Fruit fly (Drosophila melanogaster) whole organism, wandering third instar larva: Measurements from ENCODE around the gene CG12398.

Experiments
- Abd-B ChIP-seq: fragments of >200 bp; optimal IDR thresholded peaks from 2 replicates; lab custom pipeline; 2017; ENCODE audit warnings: missing biosample characterization, missing genetic modification characterization
- CG32264 ChIP-seq: fragments of 200-800 bp; sonication (Bioruptor generic); optimal IDR thresholded peaks from 2 replicates; lab custom pipeline; 2016; ENCODE audit warnings: missing biosample characterization, missing genetic modification characterization
- CG9705 ChIP-seq: fragments of 200-800 bp; sonication (Bioruptor generic); optimal IDR thresholded peaks from 2 replicates; lab custom pipeline; 2018; ENCODE audit warnings: missing biosample characterization, mild to moderate bottlenecking, missing genetic modification characterization
- CrebA ChIP-seq: fragments of 200-800 bp; sonication (Bioruptor generic); optimal IDR thresholded peaks from 2 replicates; lab custom pipeline; 2016; ENCODE audit warnings: missing biosample characterization, mild to moderate bottlenecking, missing genetic modification characterization, borderline replicate concordance
- Dfd ChIP-seq: fragments of >200 bp; optimal IDR thresholded peaks from 2 replicates; lab custom pipeline; 2017; ENCODE audit warnings: missing biosample characterization, missing genetic modification characterization
- Dif ChIP-seq: fragments of 200-275, 200-300 bp; sonication (Bioruptor generic); optimal IDR thresholded peaks from 2 replicates; lab custom pipeline; 2018; ENCODE audit warnings: missing biosample characterization, missing genetic modification characterization; ENCODE audit not compliant: partially characterized antibody
- GATAd ChIP-seq: sonication (Bioruptor generic); optimal IDR thresholded peaks from 2 replicates; lab custom pipeline; 2016; ENCODE audit warnings: missing biosample characterization, missing genetic modification characterization
- HLH106 ChIP-seq: fragments of 200-800 bp; optimal IDR thresholded peaks from 3 replicates; lab custom pipeline; 2019; ENCODE audit warnings: missing biosample characterization, mild to moderate bottlenecking, missing genetic modification characterization, moderate library complexity
- Hnf4 ChIP-seq: fragments of 200-800 bp; sonication (Bioruptor generic); optimal IDR thresholded peaks from 2 replicates; lab custom pipeline; 2016; ENCODE audit warnings: missing biosample characterization, mild to moderate bottlenecking, missing genetic modification characterization
- Hr78 ChIP-seq: fragments of >200 bp; optimal IDR thresholded peaks from 2 replicates; lab custom pipeline; 2017; ENCODE audit warnings: missing biosample characterization, missing genetic modification characterization
- Hr83 ChIP-seq: fragments of 200-300 bp; sonication (Bioruptor generic); optimal IDR thresholded peaks from 2 replicates; lab custom pipeline; 2016; ENCODE audit warnings: missing biosample characterization, mild to moderate bottlenecking, missing genetic modification characterization, moderate library complexity; ENCODE audit not compliant: poor library complexity, severe bottlenecking
- Jra ChIP-seq: sonication (Bioruptor generic); optimal IDR thresholded peaks from 2 replicates; lab custom pipeline; 2016; ENCODE audit warnings: missing biosample characterization, missing genetic modification characterization
- Mio ChIP-seq: sonication (Bioruptor generic); optimal IDR thresholded peaks from 2 replicates; lab custom pipeline; 2016; ENCODE audit warnings: missing biosample characterization, missing genetic modification characterization
- Myc ChIP-seq: fragments of >200 bp; optimal IDR thresholded peaks from 2 replicates; lab custom pipeline; 2017
- N ChIP-seq: fragments of >200 bp; optimal IDR thresholded peaks from 2 replicates; lab custom pipeline; 2018; ENCODE audit warnings: missing biosample characterization, missing external identifiers, missing genetic modification characterization
- OdsH ChIP-seq: fragments of 200-800 bp; sonication (Bioruptor generic); optimal IDR thresholded peaks from 2 replicates; lab custom pipeline; 2016; ENCODE audit warnings: missing biosample characterization, mild to moderate bottlenecking, missing genetic modification characterization
- Rel ChIP-seq, 2 experiments: fragments of 200-800 bp; sonication (Bioruptor generic) in 1 of 2; optimal IDR thresholded peaks; 2 replicates in 1 of 2; 3 replicates in 1 of 2; lab custom pipeline; 2016 to 2019; ENCODE audit warnings: mild to moderate bottlenecking in 2 of 2, missing biosample characterization in 2 of 2, missing genetic modification characterization in 2 of 2, moderate library complexity in 1 of 2
- Sp1 ChIP-seq: fragments of 200-800 bp; sonication (Bioruptor generic); optimal IDR thresholded peaks from 3 replicates; lab custom pipeline; 2019; ENCODE audit warnings: missing biosample characterization, mild to moderate bottlenecking, missing genetic modification characterization, moderate library complexity
- Vsx2 ChIP-seq: fragments of 200-300, 225-300 bp; sonication (Bioruptor generic); optimal IDR thresholded peaks from 2 replicates; lab custom pipeline; 2018; ENCODE audit warnings: missing biosample characterization, missing genetic modification characterization; ENCODE audit not compliant: partially characterized antibody
- br ChIP-seq: fragments of 200-800 bp; sonication (Bioruptor generic); optimal IDR thresholded peaks from 2 replicates; lab custom pipeline; 2016; ENCODE audit warnings: missing biosample characterization, missing genetic modification characterization
- brk ChIP-seq: fragments of 200-800 bp; sonication (Bioruptor generic); optimal IDR thresholded peaks from 2 replicates; lab custom pipeline; 2016; ENCODE audit warnings: missing biosample characterization, mild to moderate bottlenecking, missing genetic modification characterization
- dl ChIP-seq, 2 experiments: fragments of 175-275, 200-275 bp in 1 of 2; fragments of 200-275 bp in 1 of 2; sonication (Bioruptor generic); optimal IDR thresholded peaks; lab custom pipeline; 2018; ENCODE audit warnings: mild to moderate bottlenecking in 2 of 2, missing biosample characterization in 2 of 2, missing genetic modification characterization in 2 of 2, moderate library complexity in 2 of 2; ENCODE audit not compliant: partially characterized antibody in 2 of 2, insufficient read depth in 1 of 2
- dmrt93B ChIP-seq: fragments of 200-800 bp; sonication (Bioruptor generic); optimal IDR thresholded peaks from 2 replicates; lab custom pipeline; 2018; ENCODE audit warnings: missing biosample characterization, mild to moderate bottlenecking, missing genetic modification characterization
- dsf ChIP-seq: sonication (Bioruptor generic); optimal IDR thresholded peaks from 2 replicates; lab custom pipeline; 2016; ENCODE audit warnings: missing biosample characterization, missing genetic modification characterization, borderline replicate concordance
- ey ChIP-seq: fragments of 200-800 bp; sonication (Bioruptor generic); optimal IDR thresholded peaks from 2 replicates; lab custom pipeline; 2016; ENCODE audit warnings: missing biosample characterization, missing genetic modification characterization
- foxo ChIP-seq, 2 experiments: fragments of 200-800 bp; sonication (Bioruptor generic); optimal IDR thresholded peaks; 2 replicates in 1 of 2; 3 replicates in 1 of 2; lab custom pipeline; 2016 to 2017; ENCODE audit warnings: missing biosample characterization in 2 of 2, missing genetic modification characterization in 2 of 2
- fru ChIP-seq: fragments of 200-800 bp; sonication (Bioruptor generic); optimal IDR thresholded peaks from 3 replicates; lab custom pipeline; 2016; ENCODE audit warnings: missing biosample characterization, mild to moderate bottlenecking, missing genetic modification characterization
- h ChIP-seq: fragments of 200-800 bp; sonication (Bioruptor generic); optimal IDR thresholded peaks from 3 replicates; lab custom pipeline; 2016; ENCODE audit warnings: missing biosample characterization, mild to moderate bottlenecking, missing genetic modification characterization
- jim ChIP-seq: fragments of 175-275, 200-325 bp; sonication (Bioruptor generic); optimal IDR thresholded peaks from 2 replicates; lab custom pipeline; 2016; ENCODE audit warnings: missing biosample characterization, mild to moderate bottlenecking, missing genetic modification characterization
- lola ChIP-seq: fragments of >200 bp; optimal IDR thresholded peaks from 2 replicates; lab custom pipeline; 2017; ENCODE audit warnings: missing biosample characterization, missing genetic modification characterization
- pan ChIP-seq: fragments of >200 bp; optimal IDR thresholded peaks from 2 replicates; lab custom pipeline; 2017
- psq ChIP-seq: fragments of 200-800 bp; sonication (Bioruptor generic); optimal IDR thresholded peaks from 3 replicates; lab custom pipeline; 2017; ENCODE audit warnings: missing biosample characterization, mild to moderate bottlenecking, missing genetic modification characterization, moderate library complexity
- rgr ChIP-seq: fragments of 200-800 bp; sonication (Bioruptor generic); optimal IDR thresholded peaks from 3 replicates; lab custom pipeline; 2016; ENCODE audit warnings: missing biosample characterization, mild to moderate bottlenecking, missing genetic modification characterization
- sage ChIP-seq: fragments of 200-800 bp; sonication (Bioruptor generic); optimal IDR thresholded peaks from 2 replicates; lab custom pipeline; 2016; ENCODE audit warnings: missing biosample characterization, mild to moderate bottlenecking, missing genetic modification characterization
- sv ChIP-seq: fragments of 200-800 bp; sonication (Bioruptor generic); optimal IDR thresholded peaks from 3 replicates; lab custom pipeline; 2016; ENCODE audit warnings: missing biosample characterization, missing genetic modification characterization
- tai ChIP-seq: sonication (Bioruptor generic); optimal IDR thresholded peaks from 2 replicates; lab custom pipeline; 2016; ENCODE audit warnings: missing biosample characterization, missing genetic modification characterization
- usp ChIP-seq: fragments of >200 bp; optimal IDR thresholded peaks from 2 replicates; lab custom pipeline; 2017; ENCODE audit warnings: missing biosample characterization, missing genetic modification characterization
- woc ChIP-seq: sonication (Bioruptor generic); optimal IDR thresholded peaks from 2 replicates; lab custom pipeline; 2016; ENCODE audit warnings: missing biosample characterization, mild to moderate bottlenecking, missing genetic modification characterization

The CG12398 gene

dm6 chrX:14909658-14910378, 3.8 kb downstream of the CG12398 start, which contains the start of gene fiz:
Gene fiz (minus strand): TSS chrX:14909708.
- no peak for TF ChIP-seq sage
- no peak for TF ChIP-seq Hr83
- no peak for TF ChIP-seq Jra (GFP tag; lab: Kevin White, UChicago)
- no peak for TF ChIP-seq Mio (GFP tag; lab: Kevin White, UChicago)
- no peak for TF ChIP-seq OdsH (GFP tag; lab: Kevin White, UChicago)
- no peak for TF ChIP-seq Hr78
- TF ChIP-seq dl (GFP tag; optimal IDR thresholded peaks at IDR 0.05; lab: Kevin White, UChicago; ENCODE audit: insufficient read depth in 1 of 2, partially characterized antibody in 2 of 2) = no peak
- no peak for TF ChIP-seq CrebA (GFP tag; lab: Kevin White, UChicago)
- TF ChIP-seq ey = no peak
- TF ChIP-seq HLH106 (tag; lab: Kevin White, UChicago) = no peak
- no peak for TF ChIP-seq lola
- no peak for TF ChIP-seq sv
- no peak for TF ChIP-seq rgr (GFP tag; lab: Kevin White, UChicago)

- TF ChIP-seq jim (GFP tag; lab: Kevin White, UChicago) (no peak), fru (peak; percentile 10), GATAd (GFP tag; lab: Kevin White, UChicago) (no peak), Hr83 (no peak), foxo (GFP tag; optimal IDR thresholded peaks at IDR 0.05; lab: Kevin White, UChicago) (peak in 1 of 2 experiments; percentile 3), woc (no peak), h (GFP tag; lab: Kevin White, UChicago) (peak; percentile 11), Myc (no peak), rgr (GFP tag; lab: Kevin White, UChicago) (peak; percentile 24), sage (no peak), Hnf4 (peak; percentile 10), HLH106 (tag; lab: Kevin White, UChicago) (peak; percentile 25)
- TF ChIP-seq, all 38 proteins: peak for 6
These were observed 4.6 kb downstream of the CG12398 start for dm6 chrX:14909051-14909450.

- TF ChIP-seq Rel (GFP tag; optimal IDR thresholded peaks at IDR 0.05; lab: Kevin White, UChicago) = no peak
- TF ChIP-seq Rel (tag; optimal IDR thresholded peaks at IDR 0.05; lab: Kevin White, UChicago) = no peak
- peak; percentile 2 for TF ChIP-seq CrebA (GFP tag; lab: Kevin White, UChicago)
- TF ChIP-seq, all 38 proteins: peak for 1
These were observed 8.0 kb downstream of the CG12398 start, which contains the start of gene CG9512 for dm6 chrX:14905499-14906044. Gene CG9512 (minus strand): TSS chrX:14905549.

dm6 chrX:14897592-14897991, 16.0 kb downstream of the CG12398 start:
- TF ChIP-seq Hr83 (no peak), sage (no peak), brk (GFP tag; lab: Kevin White, UChicago) (no peak), psq (GFP tag; lab: Kevin White, UChicago) (peak; percentile 1), OdsH (GFP tag; lab: Kevin White, UChicago) (no peak), CG9705 (GFP tag; lab: Kevin White, UChicago) (no peak), CG32264 (GFP tag; lab: Kevin White, UChicago) (no peak), Jra (GFP tag; lab: Kevin White, UChicago) (no peak), rgr (GFP tag; lab: Kevin White, UChicago) (no peak), lola (no peak), GATAd (GFP tag; lab: Kevin White, UChicago) (no peak), tai (no peak), h (GFP tag; lab: Kevin White, UChicago) (peak; percentile 16), N (GFP tag; lab: Kevin White, UChicago) (no peak), fru (peak; percentile 61), ey (no peak), sv (no peak), jim (GFP tag; lab: Kevin White, UChicago) (no peak), HLH106 (tag; lab: Kevin White, UChicago) (no peak), CrebA (GFP tag; lab: Kevin White, UChicago) (no peak), Myc (no peak), Rel (GFP tag; optimal IDR thresholded peaks at IDR 0.05; lab: Kevin White, UChicago) (no peak), Rel (tag; optimal IDR thresholded peaks at IDR 0.05; lab: Kevin White, UChicago) (no peak), Vsx2 (GFP tag; lab: Kevin White, UChicago) (no peak), Sp1 (GFP tag; lab: Kevin White, UChicago) (peak; percentile 41), foxo (GFP tag; optimal IDR thresholded peaks at IDR 0.05; lab: Kevin White, UChicago) (no peak), woc (no peak), Dif (GFP tag; lab: Kevin White, UChicago) (no peak), Dfd (GFP tag; lab: Kevin White, UChicago) (no peak), Abd-B (GFP tag; lab: Kevin White, UChicago) (no peak), Mio (GFP tag; lab: Kevin White, UChicago) (no peak), pan (lab: Kevin White, UChicago) (no peak), Hr78 (no peak), dmrt93B (GFP tag; lab: Kevin White, UChicago) (peak; percentile 13), usp (no peak), br (GFP tag; lab: Kevin White, UChicago) (no peak), dsf (GFP tag; lab: Kevin White, UChicago) (no peak)
- TF ChIP-seq, all 38 proteins: peak for 5
